Worm (Caenorhabditis elegans) whole organism, L1 larva: ENCODE results near the gene sri-33.

Experiments used
- aha-1 ChIP-seq: fragments of 150-350 bp; optimal IDR thresholded peaks from 2 replicates; lab custom pipeline; 2014; ENCODE audit warnings: missing biosample characterization, missing genetic modification characterization
- aly-2 ChIP-seq: fragments of 150-350 bp; optimal IDR thresholded peaks from 2 replicates; lab custom pipeline; 2014; ENCODE audit warnings: missing biosample characterization, missing genetic modification characterization
- ceh-82 ChIP-seq, 3 experiments: fragments of 150-350 bp in 1 of 3; sonication (generic microtip) in 2 of 3; optimal IDR thresholded peaks; 2 replicates each; lab custom pipeline; 2014 to 2017; ENCODE audit warnings: missing biosample characterization in 3 of 3, missing genetic modification characterization in 3 of 3
- lin-13 ChIP-seq: fragments of 150-350 bp; optimal IDR thresholded peaks from 2 replicates; lab custom pipeline; 2014; ENCODE audit warnings: missing biosample characterization, missing genetic modification reagents, missing genetic modification characterization
- lin-15B ChIP-seq: fragments of 150-350 bp; sonication (generic microtip); optimal IDR thresholded peaks from 3 replicates; lab custom pipeline; 2014; ENCODE audit warnings: missing biosample characterization, missing genetic modification characterization
- nhr-11 ChIP-seq: fragments of 150-350 bp; optimal IDR thresholded peaks from 2 replicates; lab custom pipeline; 2014; ENCODE audit warnings: missing biosample characterization, missing genetic modification characterization
- nhr-12 ChIP-seq: sonication (generic microtip); optimal IDR thresholded peaks from 2 replicates; lab custom pipeline; 2017; ENCODE audit warnings: missing biosample characterization, missing genetic modification characterization
- nhr-237 ChIP-seq: fragments of 150-350 bp; optimal IDR thresholded peaks from 2 replicates; lab custom pipeline; 2014; ENCODE audit warnings: missing biosample characterization, missing genetic modification characterization
- sox-4 ChIP-seq: sonication (generic microtip); optimal IDR thresholded peaks from 2 replicates; lab custom pipeline; 2016; ENCODE audit warnings: missing genetic modification characterization, missing compliant biosample characterization

DNA sequence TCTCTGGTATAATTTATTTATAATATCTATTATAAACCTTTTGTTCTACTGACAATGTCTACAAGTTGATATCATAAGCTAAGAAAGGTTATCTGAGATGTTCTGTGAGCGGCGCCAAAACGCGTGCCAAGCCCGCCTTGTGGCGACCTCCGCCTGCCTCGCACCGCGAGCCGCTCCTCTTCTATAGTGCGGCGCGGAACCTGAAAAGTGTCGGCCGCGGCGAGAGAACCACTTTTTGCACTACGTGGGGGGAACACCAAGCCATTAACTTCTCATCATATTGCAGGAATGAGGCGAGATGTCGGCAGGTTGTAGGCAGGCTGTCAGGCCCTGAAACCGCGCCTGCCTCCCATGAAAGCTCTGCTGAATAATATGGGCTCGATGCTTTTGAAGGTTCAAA, 43.4 kb downstream of the sri-33 start:
- TF ChIP-seq aly-2 (tag; lab: Kevin White, UChicago) (no peak), nhr-12 (tag; lab: Kevin White, UChicago) (no peak), ceh-82 (tag; optimal IDR thresholded peaks at IDR 0.05; lab: Kevin White, UChicago) (no peak), sox-4 (tag; lab: Kevin White, UChicago) (no peak), lin-13 (no peak), lin-15B (tag; lab: Kevin White, UChicago) (no peak), nhr-237 (no peak), nhr-11 (tag; lab: Kevin White, UChicago) (no peak), aha-1 (tag; lab: Kevin White, UChicago) (no peak)
